Fruit fly (Drosophila melanogaster) whole organism, adult: ENCODE results near the gene Ube4B.

Experiments
- CG11617 ChIP-seq: fragments of 200-800 bp; sonication (Bioruptor generic); optimal IDR thresholded peaks from 2 replicates; lab custom pipeline; 2017; ENCODE audit warnings: mild to moderate bottlenecking, missing biosample characterization, missing genetic modification reagents, missing genetic modification characterization
- CG12768 ChIP-seq: fragments of 200-800 bp; sonication (Bioruptor generic); optimal IDR thresholded peaks from 2 replicates; lab custom pipeline; 2017; ENCODE audit warnings: missing biosample characterization, missing genetic modification characterization, mild to moderate bottlenecking, moderate library complexity, missing genetic modification reagents
- CG14711 ChIP-seq: fragments of 200-800 bp; sonication (Bioruptor generic); optimal IDR thresholded peaks from 2 replicates; lab custom pipeline; 2018; ENCODE audit warnings: missing biosample characterization, mild to moderate bottlenecking, missing genetic modification characterization, moderate library complexity
- CG1620 ChIP-seq: fragments of 200-800 bp; sonication (Bioruptor generic); optimal IDR thresholded peaks from 2 replicates; lab custom pipeline; 2016; ENCODE audit warnings: missing biosample characterization, missing genetic modification characterization
- CG33017 ChIP-seq: fragments of 200-800 bp; sonication (Bioruptor generic); optimal IDR thresholded peaks from 2 replicates; lab custom pipeline; 2018; ENCODE audit warnings: missing biosample characterization, mild to moderate bottlenecking, missing genetic modification characterization, moderate library complexity
- CG5204 ChIP-seq: fragments of 200-800 bp; sonication (Bioruptor generic); optimal IDR thresholded peaks from 2 replicates; lab custom pipeline; 2016; ENCODE audit warnings: missing biosample characterization, missing genetic modification characterization
- CG7045 ChIP-seq: fragments of 200-800 bp; sonication (Bioruptor generic); optimal IDR thresholded peaks from 2 replicates; lab custom pipeline; 2017; ENCODE audit warnings: missing biosample characterization, mild to moderate bottlenecking, missing genetic modification characterization
- CG7101 ChIP-seq: fragments of 200-800 bp; sonication (Bioruptor generic); optimal IDR thresholded peaks from 2 replicates; lab custom pipeline; 2018; ENCODE audit warnings: missing biosample characterization, mild to moderate bottlenecking, missing genetic modification characterization, moderate library complexity
- Clk ChIP-seq: fragments of 200-800 bp; sonication (Bioruptor generic); optimal IDR thresholded peaks from 2 replicates; lab custom pipeline; 2017; ENCODE audit warnings: missing biosample characterization, missing genetic modification characterization
- Crg-1 ChIP-seq: fragments of 200-800 bp; sonication (Bioruptor generic); optimal IDR thresholded peaks from 2 replicates; lab custom pipeline; 2016; ENCODE audit warnings: missing biosample characterization, missing genetic modification characterization
- Hr96 ChIP-seq: fragments of 200-800 bp; sonication (Bioruptor generic); optimal IDR thresholded peaks from 2 replicates; lab custom pipeline; 2016; ENCODE audit warnings: missing biosample characterization, missing genetic modification characterization
- Mnt ChIP-seq: fragments of 200-800 bp; sonication (Bioruptor generic); optimal IDR thresholded peaks from 2 replicates; lab custom pipeline; 2016; ENCODE audit warnings: missing biosample characterization, mild to moderate bottlenecking, missing genetic modification characterization
- bab1 ChIP-seq: fragments of 200-800 bp; sonication (Bioruptor generic); optimal IDR thresholded peaks from 3 replicates; lab custom pipeline; 2019; ENCODE audit warnings: missing biosample characterization, mild to moderate bottlenecking, missing genetic modification characterization, moderate library complexity
- cic ChIP-seq: fragments of 200-800 bp; sonication (Bioruptor generic); optimal IDR thresholded peaks from 2 replicates; lab custom pipeline; 2017; ENCODE audit warnings: missing biosample characterization, mild to moderate bottlenecking, missing genetic modification characterization, moderate library complexity
- kay ChIP-seq: fragments of 200-800 bp; sonication (Bioruptor generic); peaks from one replicate; lab custom pipeline; 2016; ENCODE audit warnings: missing biosample characterization, missing genetic modification characterization, borderline replicate concordance
- ovo ChIP-seq: fragments of 200-800 bp; sonication (Bioruptor generic); optimal IDR thresholded peaks from 2 replicates; lab custom pipeline; 2016; ENCODE audit warnings: missing biosample characterization, missing genetic modification characterization
- pad ChIP-seq: fragments of 200-800 bp; sonication (Bioruptor generic); optimal IDR thresholded peaks from 3 replicates; lab custom pipeline; 2017; ENCODE audit warnings: missing biosample characterization, missing genetic modification characterization, mild to moderate bottlenecking, moderate library complexity, missing genetic modification reagents
- tj ChIP-seq: fragments of 200-800 bp; sonication (Bioruptor generic); optimal IDR thresholded peaks from 3 replicates; lab custom pipeline; 2017; ENCODE audit warnings: missing biosample characterization, mild to moderate bottlenecking, missing genetic modification characterization, moderate library complexity
- toe ChIP-seq: fragments of 200-800 bp; sonication (Bioruptor generic); optimal IDR thresholded peaks from 2 replicates; lab custom pipeline; 2016; ENCODE audit warnings: missing biosample characterization, missing genetic modification characterization

Ube4B gene

DNA sequence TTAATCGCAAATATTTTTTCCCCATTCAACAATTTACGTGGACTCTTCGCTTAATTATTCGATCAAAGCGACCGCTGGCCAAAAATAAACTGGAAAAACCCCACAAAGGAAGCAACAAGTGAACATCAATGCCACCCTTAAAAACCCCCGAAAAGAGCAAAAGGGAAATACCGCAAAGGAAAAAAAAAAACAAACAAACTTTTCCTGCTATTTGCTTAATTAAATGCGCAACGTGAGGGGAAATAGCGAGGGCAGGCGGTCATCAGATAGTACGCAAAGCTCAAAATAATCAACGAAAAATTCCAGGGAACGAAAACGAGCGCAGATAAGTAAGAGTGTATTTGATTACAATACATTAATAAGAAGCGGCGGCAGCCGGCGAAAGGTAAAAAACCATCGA lies 26.7 kb upstream of the Ube4B start:
- TF ChIP-seq pad (GFP tag; lab: Kevin White, UChicago) (no peak), kay (GFP tag; lab: Kevin White, UChicago) (peak; percentile 77)

DNA sequence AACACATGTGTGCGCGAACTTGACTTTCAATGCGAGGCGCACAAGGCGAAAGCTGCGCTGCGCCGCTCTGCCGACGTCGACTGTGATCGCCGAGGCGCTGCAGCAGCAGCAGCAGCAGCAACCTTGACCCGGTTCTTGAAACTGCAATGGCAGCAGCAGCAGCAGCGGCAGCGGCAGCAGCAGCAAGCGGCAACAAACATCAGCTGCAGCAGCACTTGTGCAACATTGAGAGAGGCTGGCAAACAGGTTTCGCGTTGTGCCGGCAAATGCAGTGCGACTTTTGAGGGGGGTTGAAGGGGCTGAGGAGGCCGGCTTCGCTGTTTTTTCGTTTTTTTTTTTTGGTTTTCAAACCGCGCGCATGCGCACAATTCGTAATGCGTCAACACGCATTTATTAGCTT lies 24.9 kb upstream of the Ube4B start:
- no peak for TF ChIP-seq Hr96 (GFP tag; lab: Kevin White, UChicago)
- TF ChIP-seq CG7101 (tag; lab: Kevin White, UChicago): no peak
- no peak for TF ChIP-seq ovo
- no peak for TF ChIP-seq cic (GFP tag; lab: Kevin White, UChicago)
- TF ChIP-seq CG1620 (GFP tag; lab: Kevin White, UChicago): no peak
- TF ChIP-seq CG33017 (tag; lab: Kevin White, UChicago): no peak
- TF ChIP-seq Clk (GFP tag; lab: Kevin White, UChicago): no peak
- no peak for TF ChIP-seq kay (GFP tag; lab: Kevin White, UChicago)
- TF ChIP-seq CG14711 (tag; lab: Kevin White, UChicago): no peak
- TF ChIP-seq bab1 (GFP tag; lab: Kevin White, UChicago): no peak
- TF ChIP-seq Mnt (GFP tag; lab: Kevin White, UChicago): no peak
- no peak for TF ChIP-seq toe (GFP tag; lab: Kevin White, UChicago)
- TF ChIP-seq CG12768 (GFP tag; lab: Kevin White, UChicago): no peak
- TF ChIP-seq pad (GFP tag; lab: Kevin White, UChicago): no peak
- no peak for TF ChIP-seq CG11617 (GFP tag; lab: Kevin White, UChicago)

DNA sequence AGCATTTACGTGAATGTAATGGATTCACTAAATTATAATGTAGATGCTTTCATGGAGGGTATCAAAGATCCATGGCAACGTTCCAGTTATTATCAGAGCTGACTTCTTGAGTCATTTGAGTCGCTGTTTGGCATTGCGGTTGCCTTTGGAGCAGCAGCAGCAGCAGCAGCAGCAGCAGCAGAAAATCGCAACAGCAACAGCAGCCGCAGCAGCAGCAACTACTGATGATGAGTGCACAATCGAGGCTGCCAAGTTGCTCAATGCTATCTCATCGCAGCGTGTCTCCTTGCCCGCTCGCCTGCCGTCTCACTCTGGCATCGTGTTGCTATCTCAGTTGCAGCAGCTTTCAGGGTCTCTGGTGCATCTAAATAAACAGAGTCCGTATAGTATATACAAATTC lies 23.2 kb upstream of the Ube4B start:
- TF ChIP-seq CG12768 (GFP tag; lab: Kevin White, UChicago): no peak
- TF ChIP-seq bab1 (GFP tag; lab: Kevin White, UChicago): no peak
- TF ChIP-seq CG7101 (tag; lab: Kevin White, UChicago): no peak
- TF ChIP-seq Hr96 (GFP tag; lab: Kevin White, UChicago): no peak
- no peak for TF ChIP-seq tj (GFP tag; lab: Kevin White, UChicago)
- no peak for TF ChIP-seq CG5204 (GFP tag; lab: Kevin White, UChicago)
- no peak for TF ChIP-seq CG14711 (tag; lab: Kevin White, UChicago)
- TF ChIP-seq cic (GFP tag; lab: Kevin White, UChicago): no peak

DNA sequence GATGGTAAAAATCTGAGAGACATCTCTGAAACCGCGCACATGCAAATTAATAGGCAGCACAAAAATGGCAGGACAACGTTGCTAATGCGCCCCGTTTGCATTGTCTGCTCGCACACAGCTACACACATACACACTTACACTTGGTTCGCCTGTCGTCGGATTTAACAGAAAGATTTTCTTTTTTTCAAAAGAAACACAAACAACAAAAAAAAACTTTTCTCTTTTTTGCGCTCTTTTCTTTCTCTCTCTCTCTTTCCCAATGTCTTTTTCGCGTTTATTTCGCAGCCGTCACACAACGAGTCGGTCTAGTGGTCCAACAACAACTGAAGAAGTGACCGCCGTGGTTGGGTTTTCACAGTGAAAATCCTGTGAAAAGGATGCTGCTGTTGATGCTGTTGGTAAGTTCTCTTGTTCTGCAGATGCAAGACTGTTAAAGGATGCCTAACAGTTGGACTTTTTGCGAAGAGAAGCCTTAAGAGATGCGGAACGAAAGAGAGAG lies 16.5 kb upstream of the Ube4B start:
- TF ChIP-seq Mnt (GFP tag; lab: Kevin White, UChicago) (no peak), CG7045 (GFP tag; lab: Kevin White, UChicago) (peak; percentile 20)

DNA sequence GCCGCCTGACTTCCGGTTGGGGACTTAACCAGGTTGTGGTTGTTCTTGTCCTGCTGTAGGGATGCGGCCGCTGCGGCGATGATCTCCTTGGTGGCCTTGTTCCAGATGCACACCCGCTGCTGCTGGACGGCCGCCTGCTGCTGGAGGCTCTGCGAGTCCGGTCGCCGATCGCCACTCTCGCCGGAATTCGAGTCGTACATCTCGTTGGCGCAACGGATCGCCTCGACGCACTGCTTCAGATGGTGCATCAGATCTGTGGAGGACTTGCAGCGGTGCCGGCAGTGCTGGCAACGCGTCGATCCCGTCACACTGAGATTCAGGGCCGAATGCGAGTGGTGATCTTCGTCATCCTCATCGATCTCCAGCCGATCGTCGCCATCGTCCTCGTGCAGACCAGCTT lies 9.7 kb upstream of the Ube4B start:
- no peak for TF ChIP-seq CG12768 (GFP tag; lab: Kevin White, UChicago)
- TF ChIP-seq Hr96 (GFP tag; lab: Kevin White, UChicago): no peak

DNA sequence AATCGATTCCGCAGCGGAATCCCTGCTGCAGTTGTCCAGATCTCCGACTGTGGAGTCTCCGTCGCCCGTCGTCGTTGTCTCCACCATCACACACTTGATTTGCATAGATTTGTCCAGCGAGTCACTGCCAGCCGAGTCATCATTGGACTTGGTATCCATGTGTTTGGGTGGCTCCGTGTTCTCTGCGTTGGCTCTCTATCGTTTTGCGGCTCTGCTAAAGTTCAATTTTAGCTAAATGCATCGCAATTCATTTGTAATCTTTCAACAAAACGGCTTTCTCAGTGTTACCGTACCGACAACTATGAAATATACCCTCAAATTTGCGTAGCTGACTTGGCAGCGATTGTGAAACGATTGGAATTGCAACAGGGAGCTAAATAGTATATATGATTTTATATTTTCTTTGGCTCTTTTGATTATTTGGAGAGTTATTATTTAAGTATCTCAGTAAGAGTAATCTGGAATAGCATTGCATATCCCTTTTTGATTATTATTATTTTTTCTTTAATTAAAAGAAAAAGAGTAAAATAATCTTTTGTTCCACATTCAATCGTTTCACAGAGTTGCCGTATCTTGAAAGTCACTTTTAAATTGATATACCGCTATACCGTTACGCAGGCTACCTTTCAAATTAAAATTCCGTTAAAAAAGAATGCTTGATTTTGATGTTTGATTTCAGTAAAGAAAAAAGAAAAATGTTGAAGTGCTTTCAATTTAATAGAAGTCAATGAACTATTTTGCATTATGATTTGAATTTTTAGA lies 2.0 kb upstream of the Ube4B start, which contains the start of gene CG9933:
Gene CG9933 (minus strand): TSS at position 293 of the 762 bp plus-strand sequence.
- TF ChIP-seq CG12768 (GFP tag; lab: Kevin White, UChicago): no peak
- TF ChIP-seq ovo: peak; percentile 23

DNA sequence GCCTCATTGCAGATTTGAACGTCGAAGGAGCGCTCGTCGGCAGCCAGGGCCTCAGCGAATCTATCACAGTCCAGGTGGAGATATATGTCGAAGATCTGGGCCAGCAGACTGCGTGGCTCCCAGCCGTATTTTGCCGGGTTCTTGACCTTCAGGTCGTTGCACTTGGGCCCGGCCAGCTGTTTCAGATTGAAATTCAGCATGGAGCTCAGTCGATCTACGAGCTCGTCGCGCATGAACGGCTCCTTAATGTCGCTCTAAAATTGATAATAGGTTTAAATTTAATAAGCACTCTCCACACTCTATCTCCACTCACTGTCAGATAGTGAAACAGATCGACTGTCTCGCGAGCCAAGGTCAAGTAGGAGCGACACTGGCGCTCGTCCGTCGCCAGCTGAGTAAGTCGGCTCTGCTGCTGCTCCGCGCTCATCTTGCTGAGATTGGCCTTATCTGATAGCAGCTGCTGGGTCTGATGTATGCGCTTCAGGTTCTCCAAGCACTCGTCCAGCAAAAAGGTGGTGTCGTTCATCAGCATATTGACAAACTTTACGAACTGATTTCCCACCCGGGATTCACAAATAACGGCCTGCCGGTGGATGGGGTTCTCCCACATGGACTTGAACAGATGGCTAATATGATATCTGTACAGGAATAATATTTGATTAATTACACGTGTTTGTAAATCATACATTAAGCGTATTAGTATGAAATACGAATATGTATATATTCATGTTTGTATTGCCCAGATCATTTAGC lies 5.0 kb downstream of the Ube4B start:
- TF ChIP-seq CG7045 (GFP tag; lab: Kevin White, UChicago): no peak
- peak; percentile 10 for TF ChIP-seq cic (GFP tag; lab: Kevin White, UChicago)

DNA sequence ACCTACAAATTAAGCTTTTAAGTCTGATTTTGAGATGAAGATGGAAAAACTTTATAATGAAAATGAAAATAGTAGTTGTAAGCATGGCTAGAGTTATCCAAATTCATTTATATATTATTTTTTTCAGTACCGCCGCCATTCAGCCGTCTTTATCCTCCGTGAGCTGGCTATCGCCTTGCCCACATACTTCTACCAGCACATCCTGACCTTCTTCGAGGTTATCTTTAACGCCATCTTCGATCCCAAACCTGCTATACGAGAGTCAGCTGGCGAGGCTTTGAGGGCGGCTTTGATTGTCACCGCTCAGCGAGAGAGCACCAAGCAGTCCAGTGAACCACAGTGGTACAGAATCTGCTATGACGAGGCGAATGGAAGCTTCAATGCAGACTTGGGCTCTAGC lies 13.9 kb downstream of the Ube4B start:
- TF ChIP-seq CG12768 (GFP tag; lab: Kevin White, UChicago) (no peak), CG11617 (GFP tag; lab: Kevin White, UChicago) (no peak), Mnt (GFP tag; lab: Kevin White, UChicago) (no peak), Clk (GFP tag; lab: Kevin White, UChicago) (no peak), Crg-1 (GFP tag; lab: Kevin White, UChicago) (no peak), CG1620 (GFP tag; lab: Kevin White, UChicago) (no peak), CG33017 (tag; lab: Kevin White, UChicago) (no peak), bab1 (GFP tag; lab: Kevin White, UChicago) (no peak), toe (GFP tag; lab: Kevin White, UChicago) (no peak), ovo (no peak)
